Worm (Caenorhabditis elegans) whole organism, L4/young adult: Measurements from ENCODE around the gene snt-5.

Experiments used
- W03F9.2 ChIP-seq: fragments of 150-350 bp; optimal IDR thresholded peaks from 2 replicates; lab custom pipeline; 2014; ENCODE audit warnings: missing biosample characterization, missing genetic modification characterization
- dao-5 ChIP-seq: sonication (generic microtip); optimal IDR thresholded peaks from 2 replicates; lab custom pipeline; 2016; ENCODE audit warnings: missing genotype, missing genetic modification characterization, moderate library complexity, missing compliant biosample characterization
- him-1 ChIP-seq: sonication (generic microtip); optimal IDR thresholded peaks from 2 replicates; lab custom pipeline; 2016; ENCODE audit warnings: missing genotype, missing genetic modification reagents, missing genetic modification characterization, missing compliant biosample characterization

ce11 chrV:1358051-1358450 lies 53.3 kb downstream of the snt-5 start, which contains the start of gene Y75B7AL.2:
- TF ChIP-seq dao-5 (tag; lab: Kevin White, UChicago) (no peak), W03F9.2 (tag; lab: Kevin White, UChicago) (no peak), him-1 (tag; lab: Kevin White, UChicago) (no peak)
